Fruit fly (Drosophila melanogaster) whole organism, embryonic: ENCODE results near the gene CG13850.
A peak's percentile ranks its signal among the peaks of the same experiment; 100 is the strongest.

Experiments
- BEAF-32 ChIP-seq: fragments of 200-800 bp; sonication (Bioruptor generic); optimal IDR thresholded peaks from 3 replicates; lab custom pipeline; 2017; ENCODE audit warnings: missing biosample characterization, missing genetic modification characterization, mild to moderate bottlenecking, moderate library complexity, missing genetic modification reagents
- Bdp1 ChIP-seq: fragments of 200-800 bp; sonication (Bioruptor generic); optimal IDR thresholded peaks from 3 replicates; lab custom pipeline; 2016; ENCODE audit warnings: missing biosample characterization, missing genetic modification characterization
- CG10321 ChIP-seq: fragments of 200-800 bp; sonication (Bioruptor generic); IDR thresholded peaks from 2 replicates; pipeline ENCODE4 v1.3.6; 2022; ENCODE audit warnings: missing biosample characterization, missing genetic modification characterization
- CG10654 ChIP-seq: fragments of 200-800 bp; sonication (Bioruptor generic); optimal IDR thresholded peaks from 2 replicates; lab custom pipeline; 2016; ENCODE audit warnings: missing biosample characterization, missing genetic modification characterization
- CG10979 ChIP-seq: fragments of 200-800 bp; sonication (Bioruptor generic); optimal IDR thresholded peaks from 2 replicates; lab custom pipeline; 2018; ENCODE audit warnings: missing biosample characterization, mild to moderate bottlenecking, missing genetic modification characterization, moderate library complexity
- CG11398 ChIP-seq: fragments of 200-800 bp; sonication (Bioruptor generic); optimal IDR thresholded peaks from 2 replicates; lab custom pipeline; 2016; ENCODE audit warnings: missing biosample characterization, missing genetic modification characterization
- CG11695 ChIP-seq: fragments of 200-800 bp; sonication (Bioruptor generic); IDR thresholded peaks from 3 replicates; pipeline ENCODE4 v1.3.6; 2022; ENCODE audit warnings: missing biosample characterization, missing genetic modification characterization
- CG12769 ChIP-seq: fragments of 200-800 bp; sonication (Bioruptor generic); optimal IDR thresholded peaks from 2 replicates; lab custom pipeline; 2019; ENCODE audit warnings: missing biosample characterization, mild to moderate bottlenecking, missing genetic modification characterization, moderate library complexity
- CG14667 ChIP-seq: fragments of 200-800 bp; sonication (Bioruptor generic); IDR thresholded peaks from 2 replicates; pipeline ENCODE4 v1.3.6; 2022; ENCODE audit warnings: missing biosample characterization, missing genetic modification characterization
- CG15073 ChIP-seq: fragments of 200-800 bp; sonication (Bioruptor generic); optimal IDR thresholded peaks from 2 replicates; lab custom pipeline; 2016; ENCODE audit warnings: missing biosample characterization, missing genetic modification characterization
- CG15479 ChIP-seq: fragments of 200-800 bp; sonication (Bioruptor generic); optimal IDR thresholded peaks from 3 replicates; lab custom pipeline; 2019; ENCODE audit warnings: missing biosample characterization, mild to moderate bottlenecking, missing genetic modification characterization, moderate library complexity
- CG15696 ChIP-seq: fragments of 200-800 bp; sonication (Bioruptor generic); optimal IDR thresholded peaks from 2 replicates; lab custom pipeline; 2019; ENCODE audit warnings: missing biosample characterization, mild to moderate bottlenecking, missing genetic modification characterization, moderate library complexity
- CG17361 ChIP-seq: fragments of 200-800 bp; sonication (Bioruptor generic); IDR thresholded peaks from 3 replicates; pipeline ENCODE4 v1.3.6; 2022; ENCODE audit warnings: missing biosample characterization, missing genetic modification characterization
- CG17385 ChIP-seq: fragments of 200-800 bp; sonication (Bioruptor generic); optimal IDR thresholded peaks from 3 replicates; lab custom pipeline; 2018; ENCODE audit warnings: missing biosample characterization, mild to moderate bottlenecking, missing genetic modification characterization
- CG17802 ChIP-seq: fragments of 200-800 bp; sonication (Bioruptor generic); optimal IDR thresholded peaks from 2 replicates; lab custom pipeline; 2018; ENCODE audit warnings: missing biosample characterization, mild to moderate bottlenecking, missing genetic modification characterization, moderate library complexity
- CG18599 ChIP-seq: fragments of 200-800 bp; sonication (Bioruptor generic); optimal IDR thresholded peaks from 3 replicates; lab custom pipeline; 2017; ENCODE audit warnings: missing biosample characterization, missing genetic modification characterization, mild to moderate bottlenecking, moderate library complexity, missing genetic modification reagents
- CG2116 ChIP-seq: fragments of 200-800 bp; sonication (Bioruptor generic); optimal IDR thresholded peaks from 3 replicates; lab custom pipeline; 2018; ENCODE audit warnings: missing biosample characterization, mild to moderate bottlenecking, missing genetic modification characterization
- CG2202 ChIP-seq: fragments of 200-800 bp; sonication (Bioruptor generic); optimal IDR thresholded peaks from 2 replicates; lab custom pipeline; 2018; ENCODE audit warnings: missing biosample characterization, mild to moderate bottlenecking, missing genetic modification characterization
- CG2712 ChIP-seq: fragments of 200-800 bp; optimal IDR thresholded peaks from 3 replicates; lab custom pipeline; 2019; ENCODE audit warnings: missing biosample characterization, mild to moderate bottlenecking, missing genetic modification characterization, moderate library complexity
- CG3847 ChIP-seq: fragments of 200-800 bp; sonication (Bioruptor generic); IDR thresholded peaks from 2 replicates; pipeline ENCODE4 v1.3.6; 2022; ENCODE audit warnings: missing biosample characterization, missing genetic modification characterization
- CG43689 ChIP-seq: fragments of 200-800 bp; sonication (Bioruptor generic); IDR thresholded peaks from 2 replicates; pipeline ENCODE4 v1.3.6; 2022; ENCODE audit warnings: missing biosample characterization, missing genetic modification characterization
- CG6254 ChIP-seq: fragments of 200-800 bp; sonication (Bioruptor generic); optimal IDR thresholded peaks from 3 replicates; lab custom pipeline; 2017; ENCODE audit warnings: mild to moderate bottlenecking, missing biosample characterization, missing genetic modification reagents, missing genetic modification characterization
- CG8765 ChIP-seq: fragments of 200-800 bp; sonication (Bioruptor generic); IDR thresholded peaks from 2 replicates; pipeline ENCODE4 v1.3.6; 2022; ENCODE audit warnings: missing biosample characterization, missing genetic modification characterization
- Dip2 ChIP-seq: fragments of 200-800 bp; sonication (Bioruptor generic); IDR thresholded peaks from 2 replicates; pipeline ENCODE4 v1.3.6; 2022; ENCODE audit warnings: missing biosample characterization, missing genetic modification characterization
- Lhr ChIP-seq: fragments of 200-800 bp; sonication (Bioruptor generic); optimal IDR thresholded peaks from 3 replicates; lab custom pipeline; 2017; ENCODE audit warnings: mild to moderate bottlenecking, missing biosample characterization, missing genetic modification reagents, missing genetic modification characterization
- Mad ChIP-seq: fragments of 200-800 bp; sonication (Bioruptor generic); optimal IDR thresholded peaks from 2 replicates; lab custom pipeline; 2016; ENCODE audit warnings: missing biosample characterization, missing genetic modification characterization
- NC2α ChIP-seq: fragments of 200-800 bp; sonication (Bioruptor generic); optimal IDR thresholded peaks from 2 replicates; lab custom pipeline; 2016; ENCODE audit warnings: missing biosample characterization, missing genetic modification characterization
- Nf-YA ChIP-seq: fragments of 200-800 bp; sonication (Bioruptor generic); IDR thresholded peaks from 2 replicates; pipeline ENCODE4 v1.3.6; 2022; ENCODE audit warnings: missing biosample characterization, missing genetic modification characterization
- Oli ChIP-seq: fragments of 200-800 bp; sonication (Bioruptor generic); optimal IDR thresholded peaks from 2 replicates; lab custom pipeline; 2018; ENCODE audit warnings: missing biosample characterization, mild to moderate bottlenecking, missing genetic modification characterization, moderate library complexity
- Pdp1 ChIP-seq, 2 experiments: fragments of 200-800 bp; sonication (Bioruptor generic); optimal IDR thresholded peaks; 3 replicates each; lab custom pipeline; 2016; ENCODE audit warnings: missing biosample characterization in 2 of 2, missing genetic modification characterization in 2 of 2, mild to moderate bottlenecking in 1 of 2, moderate library complexity in 1 of 2
- Ravus ChIP-seq: fragments of 200-800 bp; sonication (Bioruptor generic); IDR thresholded peaks from 2 replicates; pipeline ENCODE4 v1.3.6; 2022; ENCODE audit warnings: missing biosample characterization, missing genetic modification characterization
- Sry-β ChIP-seq: fragments of 200-800 bp; sonication (Bioruptor generic); optimal IDR thresholded peaks from 2 replicates; lab custom pipeline; 2018; ENCODE audit warnings: missing biosample characterization, mild to moderate bottlenecking, missing genetic modification characterization, moderate library complexity
- Taf1 ChIP-seq: fragments of 200-800 bp; sonication (Bioruptor generic); IDR thresholded peaks from 2 replicates; pipeline ENCODE4 v1.3.6; 2022; ENCODE audit warnings: missing biosample characterization, missing genetic modification characterization
- Trl ChIP-seq, 3 experiments: fragments of >200 bp in 2 of 3; fragments of 200-800 bp in 1 of 3; sonication (Bioruptor generic) in 1 of 3; optimal IDR thresholded peaks; 2 replicates in 1 of 3; 3 replicates in 2 of 3; lab custom pipeline; 2016 to 2017; ENCODE audit warnings: missing biosample characterization in 1 of 3, missing genetic modification characterization in 1 of 3
- ac ChIP-seq: fragments of 200-800 bp; sonication (Bioruptor generic); optimal IDR thresholded peaks from 3 replicates; lab custom pipeline; 2017; ENCODE audit warnings: missing biosample characterization, mild to moderate bottlenecking, missing genetic modification characterization
- ase ChIP-seq: fragments of 200-800 bp; sonication (Bioruptor generic); IDR thresholded peaks from 3 replicates; pipeline ENCODE4 v1.3.6; 2022; ENCODE audit warnings: missing biosample characterization, missing genetic modification characterization
- az2 ChIP-seq: fragments of 200-800 bp; sonication (Bioruptor generic); optimal IDR thresholded peaks from 3 replicates; lab custom pipeline; 2016; ENCODE audit warnings: missing biosample characterization, missing genetic modification characterization
- corto ChIP-seq: fragments of 200-800 bp; sonication (Bioruptor generic); optimal IDR thresholded peaks from 2 replicates; lab custom pipeline; 2016; ENCODE audit warnings: missing biosample characterization, mild to moderate bottlenecking, missing genetic modification characterization, moderate library complexity
- fd96Cb ChIP-seq: fragments of 200-800 bp; sonication (Bioruptor generic); optimal IDR thresholded peaks from 2 replicates; lab custom pipeline; 2018; ENCODE audit warnings: missing biosample characterization, mild to moderate bottlenecking, missing genetic modification characterization, moderate library complexity
- gce ChIP-seq: fragments of 200-800 bp; sonication (Bioruptor generic); IDR thresholded peaks from 3 replicates; pipeline ENCODE4 v1.3.6; 2022; ENCODE audit warnings: missing biosample characterization, missing genetic modification characterization
- grn ChIP-seq: fragments of 200-800 bp; sonication (Bioruptor generic); optimal IDR thresholded peaks from 3 replicates; lab custom pipeline; 2017; ENCODE audit warnings: missing biosample characterization, missing genetic modification characterization
- gro ChIP-seq: fragments of 200-800 bp; sonication (Bioruptor generic); optimal IDR thresholded peaks from 2 replicates; lab custom pipeline; 2016; ENCODE audit warnings: missing biosample characterization, missing genetic modification characterization
- hkb ChIP-seq, 2 experiments: fragments of 200-800 bp in 1 of 2; fragments of >200 bp in 1 of 2; sonication (Bioruptor generic) in 1 of 2; IDR thresholded peaks in 1 of 2; optimal IDR thresholded peaks in 1 of 2; 2 replicates each; pipeline versions ENCODE4 v1.3.6 to Lab custom; 2017 to 2022; ENCODE audit warnings: missing biosample characterization in 1 of 2, missing genetic modification characterization in 1 of 2
- kay ChIP-seq: fragments of 200-800 bp; sonication (Bioruptor generic); optimal IDR thresholded peaks from 2 replicates; lab custom pipeline; 2016; ENCODE audit warnings: missing biosample characterization, missing genetic modification characterization
- klu ChIP-seq: fragments of 200-800 bp; sonication (Bioruptor generic); IDR thresholded peaks from 2 replicates; pipeline ENCODE4 v1.3.6; 2022; ENCODE audit warnings: missing biosample characterization, missing genetic modification characterization
- nau ChIP-seq: fragments of 200-800 bp; sonication (Bioruptor generic); optimal IDR thresholded peaks from 3 replicates; lab custom pipeline; 2017; ENCODE audit warnings: missing biosample characterization, mild to moderate bottlenecking, missing genetic modification characterization, missing genetic modification reagents
- otp ChIP-seq: fragments of 200-800 bp; sonication (Bioruptor generic); IDR thresholded peaks from 3 replicates; pipeline ENCODE4, ENCODE4 v1.3.6; 2022; ENCODE audit warnings: missing biosample characterization, missing genetic modification characterization
- slp2 ChIP-seq: fragments of 200-800 bp; sonication (Bioruptor generic); optimal IDR thresholded peaks from 2 replicates; lab custom pipeline; 2016; ENCODE audit warnings: missing biosample characterization, missing genetic modification characterization
- z ChIP-seq: fragments of 200-800 bp; sonication (Bioruptor generic); IDR thresholded peaks from 3 replicates; pipeline ENCODE4 v1.3.6; 2022; ENCODE audit warnings: missing biosample characterization, missing genetic modification characterization
- zfh2 ChIP-seq: fragments of 200-800 bp; sonication (Bioruptor generic); optimal IDR thresholded peaks from 2 replicates; lab custom pipeline; 2016; ENCODE audit warnings: missing biosample characterization, missing genetic modification characterization

CG13850 gene

dm6 chr3R:22358810-22359209, 51.9 kb downstream of the CG13850 start (continued):
- no peak for TF ChIP-seq klu (GFP tag; lab: Robert Waterston, UW)
- TF ChIP-seq Trl (optimal IDR thresholded peaks at IDR 0.05; lab: Kevin White, UChicago) = no peak
- peak; percentile 76 for TF ChIP-seq Trl (GFP tag; optimal IDR thresholded peaks at IDR 0.05; lab: Kevin White, UChicago)
- peak; percentile 37 for TF ChIP-seq CG11398 (GFP tag; lab: Kevin White, UChicago)
- TF ChIP-seq ase (GFP tag; lab: Robert Waterston, UW) = peak; percentile 62; the same call in 2 of the 3 replicates
- peak; percentile 52 for TF ChIP-seq Mad (GFP tag; lab: Kevin White, UChicago)
- TF ChIP-seq BEAF-32 (GFP tag; lab: Kevin White, UChicago) = no peak
- TF ChIP-seq CG15479 (GFP tag; lab: Kevin White, UChicago) = peak; percentile 31
- TF ChIP-seq CG15696 (tag; lab: Kevin White, UChicago) = peak; percentile 89
- TF ChIP-seq Lhr = peak; percentile 73
- peak; percentile 57 for TF ChIP-seq ac
- peak; percentile 83 for TF ChIP-seq CG6254
- no peak for TF ChIP-seq zfh2
- TF ChIP-seq fd96Cb (tag; lab: Kevin White, UChicago) = peak; percentile 77
- peak in 1 of 2 experiments; percentile 57 for TF ChIP-seq Pdp1 (GFP tag; optimal IDR thresholded peaks at IDR 0.05; lab: Kevin White, UChicago)
- TF ChIP-seq CG2712 (tag; lab: Kevin White, UChicago) = peak; percentile 79
- TF ChIP-seq hkb (optimal IDR thresholded peaks at IDR 0.05; lab: Kevin White, UChicago) = no peak
- peak; percentile 74 for TF ChIP-seq hkb (GFP tag; IDR thresholded peaks at IDR 0.05; lab: Robert Waterston, UW)
- peak; percentile 85 for TF ChIP-seq CG11695 (GFP tag; lab: Robert Waterston, UW)
- no peak for TF ChIP-seq slp2 (GFP tag; lab: Kevin White, UChicago)
- TF ChIP-seq grn = peak; percentile 47
- TF ChIP-seq Nf-YA = peak; percentile 53; the same call in 1 of the 2 replicates
- peak; percentile 39 for TF ChIP-seq CG3847 (GFP tag; lab: Robert Waterston, UW)
- TF ChIP-seq corto (GFP tag; lab: Kevin White, UChicago) = no peak
- TF ChIP-seq otp = peak; percentile 61; the same call in 2 of the 3 replicates
- 0 out of 2 replicates have a peak, but pooled peaks have one; percentile 27 for TF ChIP-seq CG43689 (GFP tag; lab: Robert Waterston, UW)
- peak; percentile 71 for TF ChIP-seq Oli (tag; lab: Kevin White, UChicago)
- peak; percentile 32 for TF ChIP-seq CG17385 (GFP tag; lab: Kevin White, UChicago)
- no peak for TF ChIP-seq kay
- peak; percentile 46 for TF ChIP-seq CG2116 (GFP tag; lab: Kevin White, UChicago)
- peak; percentile 65 for TF ChIP-seq az2
- peak; percentile 75 for TF ChIP-seq Bdp1
- TF ChIP-seq CG10979 (tag; lab: Kevin White, UChicago) = peak; percentile 70
- peak; percentile 72 for TF ChIP-seq CG18599 (GFP tag; lab: Kevin White, UChicago)
- TF ChIP-seq CG10654 (GFP tag; lab: Kevin White, UChicago) = peak; percentile 57
- TF ChIP-seq z (GFP tag; lab: Robert Waterston, UW) = no peak
- TF ChIP-seq CG8765 = no peak
- TF ChIP-seq CG14667 (GFP tag; lab: Robert Waterston, UW) = peak; percentile 57
- peak; percentile 23; the same call in 1 of the 3 replicates for TF ChIP-seq gce (GFP tag; lab: Robert Waterston, UW)
- peak; percentile 42 for TF ChIP-seq Sry-β
- peak; percentile 55 for TF ChIP-seq NC2α (GFP tag; lab: Kevin White, UChicago)
- TF ChIP-seq CG12769 = peak; percentile 65
- peak; percentile 10 for TF ChIP-seq CG15073 (GFP tag; lab: Kevin White, UChicago)
- peak; percentile 83 for TF ChIP-seq CG17361 (GFP tag; lab: Robert Waterston, UW)
- no peak for TF ChIP-seq CG10321 (GFP tag; lab: Robert Waterston, UW)
- peak; percentile 86 for TF ChIP-seq nau (GFP tag; lab: Kevin White, UChicago)
- peak; percentile 63 for TF ChIP-seq CG17802 (tag; lab: Kevin White, UChicago)
- TF ChIP-seq Dip2 (GFP tag; lab: Robert Waterston, UW) = no peak
- TF ChIP-seq CG2202 = peak; percentile 82
- TF ChIP-seq Taf1 = no peak; the same call in 1 of the 2 replicates
- TF ChIP-seq gro = peak; percentile 20
- TF ChIP-seq Ravus (GFP tag; lab: Robert Waterston, UW) = no peak; the same call in 1 of the 2 replicates
